Worm (Caenorhabditis elegans) whole organism, L3 larva: ENCODE data around the gene nhr-196.

ENCODE experiments used
- aly-2 ChIP-seq: fragments of 150-350 bp; optimal IDR thresholded peaks from 2 replicates; lab custom pipeline; 2014; ENCODE audit warnings: missing biosample characterization, missing genetic modification characterization
- ama-1 ChIP-seq: fragments of 150-350 bp; optimal IDR thresholded peaks from 2 replicates; lab custom pipeline; 2018
- ceh-28 ChIP-seq: fragments of 150-350 bp; optimal IDR thresholded peaks from 2 replicates; lab custom pipeline; 2014; ENCODE audit warnings: missing biosample characterization, missing genetic modification reagents, missing genetic modification characterization
- daf-12 ChIP-seq: fragments of 150-350 bp; optimal IDR thresholded peaks from 2 replicates; lab custom pipeline; 2014; ENCODE audit warnings: missing biosample characterization, missing genetic modification reagents, missing genetic modification characterization
- egl-27 ChIP-seq: sonication (generic microtip); optimal IDR thresholded peaks from 4 replicates; lab custom pipeline; 2017; ENCODE audit warnings: missing biosample characterization, missing genetic modification reagents, missing genetic modification characterization
- elt-2 ChIP-seq: sonication (generic microtip); optimal IDR thresholded peaks from 2 replicates; lab custom pipeline; 2016; ENCODE audit warnings: missing genetic modification reagents, mild to moderate bottlenecking, missing genetic modification characterization, missing compliant biosample characterization
- fos-1 ChIP-seq: fragments of 150-350 bp; optimal IDR thresholded peaks from 2 replicates; lab custom pipeline; 2014; ENCODE audit warnings: missing biosample characterization, missing genetic modification characterization
- nhr-77 ChIP-seq: fragments of 150-350 bp; optimal IDR thresholded peaks from 2 replicates; lab custom pipeline; 2014; ENCODE audit warnings: missing biosample characterization, missing genetic modification characterization
- pqm-1 ChIP-seq: fragments of 150-350 bp; optimal IDR thresholded peaks from 2 replicates; lab custom pipeline; 2017; ENCODE audit warnings: missing biosample characterization, missing genetic modification characterization, inconsistent platforms
- sea-2 ChIP-seq: fragments of 150-350 bp; sonication (generic microtip); optimal IDR thresholded peaks from 4 replicates; lab custom pipeline; 2014; ENCODE audit warnings: missing biosample characterization, missing genetic modification reagents, missing genetic modification characterization
- skn-1 ChIP-seq: fragments of 150-350 bp; optimal IDR thresholded peaks from 2 replicates; lab custom pipeline; 2014; ENCODE audit warnings: missing biosample characterization, missing genetic modification characterization
- unc-39 ChIP-seq: sonication (generic microtip); optimal IDR thresholded peaks from 4 replicates; lab custom pipeline; 2017; ENCODE audit warnings: missing biosample characterization, missing genetic modification characterization
- ztf-11 ChIP-seq: fragments of 150-350 bp; optimal IDR thresholded peaks from 2 replicates; lab custom pipeline; 2014; ENCODE audit warnings: missing biosample characterization, missing genetic modification characterization

DNA sequence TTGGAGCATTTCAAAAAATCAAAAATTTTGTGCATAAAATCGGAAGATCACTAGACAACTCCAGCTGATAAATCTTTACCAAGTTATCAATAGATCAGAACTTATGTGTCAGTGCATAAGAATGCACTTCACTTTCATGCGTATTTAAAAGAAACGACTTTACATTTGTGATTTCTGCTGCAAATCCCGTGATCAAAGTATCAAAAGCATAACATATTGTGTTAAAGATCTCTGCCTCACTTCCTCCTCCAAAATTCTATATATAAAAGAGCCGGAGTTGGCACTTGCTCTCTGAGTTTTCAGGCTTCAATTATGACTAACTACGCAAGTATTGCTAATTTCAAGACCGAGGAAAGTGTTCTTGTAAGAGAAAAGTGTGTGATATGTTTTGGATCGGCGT lies 8.2 kb downstream of the nhr-196 start, which contains the start of gene nhr-198:
- no peak for TF ChIP-seq ama-1
- no peak for TF ChIP-seq elt-2
- TF ChIP-seq aly-2 (tag; lab: Kevin White, UChicago) = no peak
- TF ChIP-seq ztf-11 (tag; lab: Kevin White, UChicago) = no peak
- no peak for TF ChIP-seq egl-27 (tag; lab: Kevin White, UChicago)
- no peak for TF ChIP-seq skn-1
- no peak for TF ChIP-seq nhr-77 (tag; lab: Kevin White, UChicago)
- no peak for TF ChIP-seq fos-1 (tag; lab: Kevin White, UChicago)
- no peak for TF ChIP-seq daf-12 (tag; lab: Kevin White, UChicago)
- no peak for TF ChIP-seq pqm-1
- TF ChIP-seq ceh-28 = no peak
- no peak for TF ChIP-seq unc-39 (tag; lab: Kevin White, UChicago)
- no peak for TF ChIP-seq sea-2 (GFP tag; lab: Kevin White, UChicago)
